Fruit fly (Drosophila melanogaster) whole organism, embryonic: ENCODE data around the gene NaPi-III.

Experiments used
- CG10366 ChIP-seq: fragments of 200-800 bp; sonication (Bioruptor generic); IDR thresholded peaks from 2 replicates; pipeline ENCODE4 v1.3.6; 2022; ENCODE audit warnings: missing biosample characterization, missing genetic modification characterization
- CG12236 ChIP-seq: fragments of 200-800 bp; sonication (Bioruptor generic); optimal IDR thresholded peaks from 2 replicates; lab custom pipeline; 2016; ENCODE audit warnings: missing biosample characterization, missing genetic modification characterization
- CG1233 ChIP-seq: fragments of 200-800 bp; sonication (Bioruptor generic); optimal IDR thresholded peaks from 4 replicates; lab custom pipeline; 2018; ENCODE audit warnings: missing biosample characterization, mild to moderate bottlenecking, missing genetic modification characterization
- CG14441 ChIP-seq: fragments of 200-800 bp; sonication (Bioruptor generic); IDR thresholded peaks from 2 replicates; pipeline ENCODE4 v1.3.6; 2022; ENCODE audit warnings: missing biosample characterization, missing genetic modification characterization
- CG15269 ChIP-seq: fragments of 200-800 bp; sonication (Bioruptor generic); optimal IDR thresholded peaks from 2 replicates; lab custom pipeline; 2018; ENCODE audit warnings: missing biosample characterization, mild to moderate bottlenecking, missing genetic modification characterization, moderate library complexity
- CG1529 ChIP-seq: fragments of 200-800 bp; sonication (Bioruptor generic); optimal IDR thresholded peaks from 3 replicates; lab custom pipeline; 2018; ENCODE audit warnings: missing biosample characterization, missing genetic modification characterization
- CG15514 ChIP-seq: fragments of 200-800 bp; sonication (Bioruptor generic); optimal IDR thresholded peaks from 3 replicates; lab custom pipeline; 2017; ENCODE audit warnings: missing biosample characterization, missing genetic modification characterization, mild to moderate bottlenecking, moderate library complexity, missing genetic modification reagents
- CG1832 ChIP-seq: fragments of 200-800 bp; sonication (Bioruptor generic); optimal IDR thresholded peaks from 2 replicates; lab custom pipeline; 2017; ENCODE audit warnings: missing biosample characterization, mild to moderate bottlenecking, missing genetic modification characterization, inconsistent platforms
- CG18599 ChIP-seq: fragments of 200-800 bp; sonication (Bioruptor generic); optimal IDR thresholded peaks from 3 replicates; lab custom pipeline; 2017; ENCODE audit warnings: missing biosample characterization, missing genetic modification characterization, mild to moderate bottlenecking, moderate library complexity, missing genetic modification reagents
- CG2202 ChIP-seq: fragments of 200-800 bp; sonication (Bioruptor generic); optimal IDR thresholded peaks from 2 replicates; lab custom pipeline; 2018; ENCODE audit warnings: missing biosample characterization, mild to moderate bottlenecking, missing genetic modification characterization
- CG2875 ChIP-seq: fragments of 200-800 bp; sonication (Bioruptor generic); optimal IDR thresholded peaks from 2 replicates; lab custom pipeline; 2017; ENCODE audit warnings: missing biosample characterization, mild to moderate bottlenecking, missing genetic modification characterization, missing genetic modification reagents
- CG31441 ChIP-seq: fragments of 200-800 bp; sonication (Bioruptor generic); IDR thresholded peaks from 2 replicates; pipeline ENCODE4 v1.3.6; 2022; ENCODE audit warnings: missing biosample characterization, missing genetic modification characterization
- CG3847 ChIP-seq: fragments of 200-800 bp; sonication (Bioruptor generic); IDR thresholded peaks from 2 replicates; pipeline ENCODE4 v1.3.6; 2022; ENCODE audit warnings: missing biosample characterization, missing genetic modification characterization
- CG6175 ChIP-seq: fragments of 200-800 bp; sonication (Bioruptor generic); IDR thresholded peaks from 3 replicates; pipeline ENCODE4 v1.3.6; 2022; ENCODE audit warnings: missing biosample characterization, missing genetic modification characterization
- CG6854 ChIP-seq: fragments of 200-800 bp; sonication (Bioruptor generic); optimal IDR thresholded peaks from 3 replicates; lab custom pipeline; 2017; ENCODE audit warnings: missing biosample characterization, mild to moderate bottlenecking, missing genetic modification characterization
- CG7357 ChIP-seq: fragments of 200-800 bp; sonication (Bioruptor generic); IDR thresholded peaks from 3 replicates; pipeline ENCODE4 v1.3.6; 2022; ENCODE audit warnings: missing biosample characterization, missing genetic modification characterization
- CG7556 ChIP-seq: fragments of 200-800 bp; sonication (Bioruptor generic); optimal IDR thresholded peaks from 2 replicates; lab custom pipeline; 2017; ENCODE audit warnings: missing biosample characterization, mild to moderate bottlenecking, missing genetic modification characterization
- CG8924 ChIP-seq: fragments of 200-800 bp; optimal IDR thresholded peaks from 3 replicates; lab custom pipeline; 2019; ENCODE audit warnings: missing biosample characterization, mild to moderate bottlenecking, missing genetic modification characterization, moderate library complexity
- CoRest ChIP-seq: fragments of 200-800 bp; sonication (Bioruptor generic); optimal IDR thresholded peaks from 3 replicates; lab custom pipeline; 2018; ENCODE audit warnings: missing biosample characterization, mild to moderate bottlenecking, missing genetic modification characterization, moderate library complexity
- CrebB ChIP-seq: fragments of 200-800 bp; sonication (Bioruptor generic); optimal IDR thresholded peaks from 3 replicates; lab custom pipeline; 2018; ENCODE audit warnings: missing biosample characterization, mild to moderate bottlenecking, missing genetic modification characterization
- Elba2 ChIP-seq: fragments of 200-800 bp; sonication (Bioruptor generic); optimal IDR thresholded peaks from 3 replicates; lab custom pipeline; 2016; ENCODE audit warnings: missing biosample characterization, missing genetic modification characterization
- Fer1 ChIP-seq: fragments of 200-800 bp; sonication (Bioruptor generic); optimal IDR thresholded peaks from 2 replicates; lab custom pipeline; 2017; ENCODE audit warnings: missing biosample characterization, mild to moderate bottlenecking, missing genetic modification characterization
- Fer2 ChIP-seq: fragments of 200-800 bp; sonication (Bioruptor generic); optimal IDR thresholded peaks from 2 replicates; lab custom pipeline; 2018; ENCODE audit warnings: missing biosample characterization, mild to moderate bottlenecking, missing genetic modification characterization, moderate library complexity
- HmgD ChIP-seq: fragments of 200-800 bp; sonication (Bioruptor generic); optimal IDR thresholded peaks from 3 replicates; lab custom pipeline; 2016; ENCODE audit warnings: missing biosample characterization, missing genetic modification characterization
- Hmx ChIP-seq: fragments of 200-800 bp; sonication (Bioruptor generic); optimal IDR thresholded peaks from 2 replicates; lab custom pipeline; 2016; ENCODE audit warnings: missing biosample characterization, missing genetic modification characterization
- Neu2 ChIP-seq: fragments of 200-800 bp; sonication (Bioruptor generic); optimal IDR thresholded peaks from 3 replicates; lab custom pipeline; 2016; ENCODE audit warnings: missing biosample characterization, missing genetic modification characterization, borderline replicate concordance
- Opbp ChIP-seq: fragments of 200-800 bp; sonication (Bioruptor generic); IDR thresholded peaks from 3 replicates; pipeline ENCODE4 v1.3.6; 2022; ENCODE audit warnings: missing biosample characterization, missing genetic modification characterization; ENCODE audit not compliant: partially characterized antibody
- Rx ChIP-seq: fragments of 200-800 bp; sonication (Bioruptor generic); IDR thresholded peaks from 2 replicates; pipeline ENCODE4 v1.3.6; 2022; ENCODE audit warnings: missing biosample characterization, missing genetic modification characterization
- ac ChIP-seq: fragments of 200-800 bp; sonication (Bioruptor generic); optimal IDR thresholded peaks from 3 replicates; lab custom pipeline; 2017; ENCODE audit warnings: missing biosample characterization, mild to moderate bottlenecking, missing genetic modification characterization
- al ChIP-seq: fragments of 200-800 bp; sonication (Bioruptor generic); IDR thresholded peaks from 2 replicates; pipeline ENCODE4 v1.3.6; 2022; ENCODE audit warnings: missing biosample characterization, missing genetic modification characterization
- chif ChIP-seq, 2 experiments: fragments of 200-800 bp; sonication (Bioruptor generic); optimal IDR thresholded peaks; 3 replicates each; lab custom pipeline; 2016; ENCODE audit warnings: missing biosample characterization in 2 of 2, missing genetic modification characterization in 2 of 2
- chm ChIP-seq: fragments of 200-800 bp; sonication (Bioruptor generic); IDR thresholded peaks from 2 replicates; pipeline ENCODE4 v1.3.6; 2022; ENCODE audit warnings: missing biosample characterization, missing genetic modification characterization
- chn ChIP-seq: fragments of 200-800 bp; sonication (Bioruptor generic); optimal IDR thresholded peaks from 2 replicates; lab custom pipeline; 2016; ENCODE audit warnings: missing biosample characterization, missing genetic modification characterization
- dati ChIP-seq: fragments of 200-800 bp; sonication (Bioruptor generic); IDR thresholded peaks from 2 replicates; pipeline ENCODE4 v1.3.6; 2022; ENCODE audit warnings: missing biosample characterization, missing genetic modification characterization
- dmrt11E ChIP-seq: fragments of 200-800 bp; sonication (Bioruptor generic); optimal IDR thresholded peaks from 3 replicates; lab custom pipeline; 2018; ENCODE audit warnings: missing biosample characterization, mild to moderate bottlenecking, missing genetic modification characterization, moderate library complexity
- fd102C ChIP-seq: fragments of 200-800 bp; sonication (Bioruptor generic); optimal IDR thresholded peaks from 2 replicates; lab custom pipeline; 2018; ENCODE audit warnings: missing biosample characterization, mild to moderate bottlenecking, missing genetic modification characterization, moderate library complexity
- gcm2 ChIP-seq: fragments of 200-800 bp; sonication (Bioruptor generic); optimal IDR thresholded peaks from 2 replicates; lab custom pipeline; 2016; ENCODE audit warnings: missing biosample characterization, missing genetic modification characterization
- gt ChIP-seq: fragments of 200-800 bp; sonication (Bioruptor generic); IDR thresholded peaks from 2 replicates; pipeline ENCODE4 v1.3.6; 2022; ENCODE audit warnings: missing biosample characterization, missing genetic modification characterization
- hb ChIP-seq: fragments of 200-800 bp; sonication (Bioruptor generic); IDR thresholded peaks from 3 replicates; pipeline ENCODE4 v1.3.6; 2022; ENCODE audit warnings: missing biosample characterization, missing genetic modification characterization; ENCODE audit not compliant: partially characterized antibody
- jing ChIP-seq: fragments of 200-800 bp; sonication (Bioruptor generic); optimal IDR thresholded peaks from 2 replicates; lab custom pipeline; 2018; ENCODE audit warnings: missing biosample characterization, mild to moderate bottlenecking, missing genetic modification characterization
- ken ChIP-seq: fragments of 200-800 bp; sonication (Bioruptor generic); IDR thresholded peaks from 3 replicates; pipeline ENCODE4 v1.3.6; 2022; ENCODE audit warnings: missing biosample characterization, missing genetic modification characterization
- knrl ChIP-seq: fragments of 200-800 bp; sonication (Bioruptor generic); IDR thresholded peaks from 3 replicates; pipeline ENCODE4 v1.3.6; 2022; ENCODE audit warnings: missing biosample characterization, missing genetic modification characterization; ENCODE audit not compliant: partially characterized antibody
- lab ChIP-seq: fragments of 200-800 bp; sonication (Bioruptor generic); optimal IDR thresholded peaks from 3 replicates; lab custom pipeline; 2017; ENCODE audit warnings: missing biosample characterization, missing genetic modification characterization, mild to moderate bottlenecking, moderate library complexity, missing genetic modification reagents
- mirr ChIP-seq: fragments of 200-800 bp; sonication (Bioruptor generic); optimal IDR thresholded peaks from 3 replicates; lab custom pipeline; 2018; ENCODE audit warnings: missing biosample characterization, mild to moderate bottlenecking, missing genetic modification characterization
- mld ChIP-seq: fragments of 200-800 bp; sonication (Bioruptor generic); IDR thresholded peaks from 3 replicates; pipeline ENCODE4 v1.3.6; 2022; ENCODE audit warnings: missing biosample characterization, missing genetic modification characterization; ENCODE audit not compliant: partially characterized antibody
- nerfin-1 ChIP-seq: fragments of 200-800 bp; sonication (Bioruptor generic); optimal IDR thresholded peaks from 3 replicates; lab custom pipeline; 2019; ENCODE audit warnings: missing biosample characterization, mild to moderate bottlenecking, missing genetic modification characterization, moderate library complexity
- pzg ChIP-seq: fragments of 200-800 bp; sonication (Bioruptor generic); optimal IDR thresholded peaks from 3 replicates; lab custom pipeline; 2018; ENCODE audit warnings: missing biosample characterization, mild to moderate bottlenecking, missing genetic modification characterization, moderate library complexity
- sens ChIP-seq: fragments of 200-800 bp; sonication (Bioruptor generic); peaks from one replicate; lab custom pipeline; 2016; ENCODE audit warnings: missing biosample characterization, missing genetic modification characterization
- sr ChIP-seq: fragments of 200-800 bp; sonication (Bioruptor generic); IDR thresholded peaks from 3 replicates; pipeline ENCODE4 v1.3.6; 2022; ENCODE audit warnings: missing biosample characterization, missing genetic modification characterization

The NaPi-III gene

DNA sequence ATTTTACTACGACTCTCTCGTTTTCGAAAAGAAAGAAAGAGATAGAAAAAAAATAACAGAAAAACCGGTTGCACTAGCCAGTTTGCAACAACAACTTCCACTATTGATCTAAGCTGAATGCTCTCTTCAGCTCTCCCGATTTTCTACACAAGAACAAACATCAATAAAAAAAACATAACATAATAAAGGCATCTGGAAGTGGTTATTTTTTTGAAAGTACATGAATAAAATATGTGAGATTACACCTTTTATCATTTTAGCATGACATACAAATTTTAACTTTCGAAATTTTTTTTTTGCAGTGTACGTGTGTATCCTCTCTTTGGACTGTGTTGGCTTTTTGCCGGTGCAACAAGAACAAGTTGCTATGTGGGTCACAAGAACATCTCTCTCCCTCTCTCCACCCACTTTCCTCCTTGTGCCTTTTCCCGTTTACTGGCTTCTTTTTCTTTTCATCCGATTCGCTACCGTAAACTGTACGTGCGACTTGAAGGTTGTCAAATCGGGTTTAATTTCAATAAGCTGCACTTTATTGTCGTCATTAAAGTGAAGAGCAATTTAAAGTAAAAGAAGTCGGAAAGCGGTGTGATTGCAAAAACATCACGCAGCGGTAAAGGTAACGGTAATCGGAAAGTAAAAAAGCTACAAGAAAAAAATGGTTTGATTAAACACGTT, 38.5 kb upstream of the NaPi-III start (continued):
- TF ChIP-seq CG18599 (GFP tag; lab: Kevin White, UChicago) (peak; percentile 92), Fer2 (peak; percentile 58), pzg (GFP tag; lab: Kevin White, UChicago) (no peak), ac (GFP tag; lab: Kevin White, UChicago) (peak; percentile 90), jing (GFP tag; lab: Kevin White, UChicago) (peak; percentile 93), dmrt11E (tag; lab: Kevin White, UChicago) (peak; percentile 98), CG7357 (GFP tag; lab: Robert Waterston, UW) (peak; percentile 87; the same call in 2 of the 3 replicates), CG12236 (GFP tag; lab: Kevin White, UChicago) (peak; percentile 98), chif (GFP tag; optimal IDR thresholded peaks at IDR 0.05; lab: Kevin White, UChicago) (peak; percentile 98), CG2875 (peak; percentile 96), CG2202 (tag; lab: Kevin White, UChicago) (peak; percentile 98), HmgD (GFP tag; lab: Kevin White, UChicago) (peak; percentile 82), mirr (GFP tag; lab: Kevin White, UChicago) (no peak), knrl (GFP tag; lab: Robert Waterston, UW) (no peak), nerfin-1 (tag; lab: Kevin White, UChicago) (peak; percentile 93), CG1832 (no peak), Elba2 (GFP tag; lab: Kevin White, UChicago) (peak; percentile 82), CG8924 (peak; percentile 97), lab (GFP tag; lab: Kevin White, UChicago) (peak; percentile 94), CG1529 (GFP tag; lab: Kevin White, UChicago) (peak; percentile 97), chm (peak; percentile 99), CG6175 (GFP tag; lab: Robert Waterston, UW) (peak; percentile 75; the same call in 2 of the 3 replicates), mld (GFP tag; lab: Robert Waterston, UW) (no peak), CG3847 (GFP tag; lab: Robert Waterston, UW) (peak; percentile 90), fd102C (GFP tag; lab: Kevin White, UChicago) (peak; percentile 88), CG31441 (GFP tag; lab: Robert Waterston, UW) (peak; percentile 97), CrebB (tag; lab: Kevin White, UChicago) (peak; percentile 95), al (peak; percentile 84), ken (peak; percentile 95), CG6854 (GFP tag; lab: Kevin White, UChicago) (peak; percentile 84), dati (GFP tag; lab: Robert Waterston, UW) (peak; percentile 90), Rx (GFP tag; lab: Robert Waterston, UW) (peak; percentile 95), CG1233 (GFP tag; lab: Kevin White, UChicago) (peak; percentile 95), CG15269 (tag; lab: Kevin White, UChicago) (peak; percentile 97), hb (GFP tag; lab: Robert Waterston, UW) (no peak), Neu2 (GFP tag; lab: Kevin White, UChicago) (peak; percentile 86), Fer1 (GFP tag; lab: Kevin White, UChicago) (peak; percentile 94), chn (GFP tag; lab: Kevin White, UChicago) (peak; percentile 97), CoRest (peak; percentile 97), sens (GFP tag; lab: Kevin White, UChicago) (peak; percentile 100), Hmx (GFP tag; lab: Kevin White, UChicago) (peak; percentile 89), sr (GFP tag; lab: Robert Waterston, UW) (peak; percentile 91), gt (peak; percentile 83), CG15514 (GFP tag; lab: Kevin White, UChicago) (peak; percentile 83), CG7556 (peak; percentile 96), CG14441 (GFP tag; lab: Robert Waterston, UW) (peak; percentile 96), gcm2 (GFP tag; lab: Kevin White, UChicago) (peak; percentile 95), Opbp (GFP tag; lab: Robert Waterston, UW) (no peak), CG10366 (GFP tag; lab: Robert Waterston, UW) (peak; percentile 96)
